Worm (Caenorhabditis elegans) whole organism, midembryonic: ENCODE measurements around the gene pot-3.

Experiments
- flt-1 ChIP-seq: fragments of 200-800 bp; sonication (Bioruptor generic); IDR thresholded peaks from 2 replicates; pipeline ENCODE4 v1.3.6; 2022; ENCODE audit warnings: missing genetic modification characterization, missing compliant biosample characterization
- klf-2 ChIP-seq: fragments of 200-800 bp; sonication (Bioruptor generic); conservative IDR thresholded peaks from 2 replicates; pipeline ENCODE4 v1.3.6; 2022; ENCODE audit warnings: missing genetic modification reagents, missing genetic modification characterization, missing compliant biosample characterization
- ztf-23 ChIP-seq: fragments of 200-800 bp; sonication (Bioruptor generic); IDR thresholded peaks from 2 replicates; pipeline ENCODE4 v1.3.6; 2022; ENCODE audit warnings: missing genetic modification reagents, missing genetic modification characterization, missing compliant biosample characterization
- ztf-29 ChIP-seq: fragments of 200-800 bp; sonication (Bioruptor generic); IDR thresholded peaks from 2 replicates; pipeline ENCODE4 v1.3.6; 2022; ENCODE audit warnings: missing genetic modification reagents, missing genetic modification characterization, missing compliant biosample characterization

DNA sequence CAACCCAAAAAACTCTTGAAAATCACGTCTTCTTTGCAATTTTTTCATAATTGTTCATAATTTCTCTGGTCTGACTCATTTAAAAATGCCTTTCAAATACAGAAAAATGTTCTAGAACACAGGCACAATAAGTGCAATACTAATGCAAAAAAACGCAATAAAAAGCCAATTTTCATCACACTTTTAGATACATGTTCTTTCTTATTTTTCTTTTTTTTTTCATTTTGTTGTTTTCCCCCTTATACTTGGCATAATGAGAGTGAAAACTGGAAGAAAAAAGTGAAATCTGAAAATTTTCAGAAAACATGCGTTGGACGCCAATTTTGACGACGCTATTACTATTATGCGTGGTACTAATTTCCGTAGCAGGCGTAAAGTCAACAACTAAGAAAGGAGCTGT is 36.1 kb upstream of the pot-3 start, which contains the start of gene tyr-2:
- TF ChIP-seq flt-1 (no peak), ztf-23 (no peak), klf-2 (GFP tag; lab: Robert Waterston, UW) (no peak), ztf-29 (GFP tag; lab: Robert Waterston, UW) (no peak)
